Worm (Caenorhabditis elegans): ENCODE results near the gene B0303.11.

B0303.11 gene

DNA sequence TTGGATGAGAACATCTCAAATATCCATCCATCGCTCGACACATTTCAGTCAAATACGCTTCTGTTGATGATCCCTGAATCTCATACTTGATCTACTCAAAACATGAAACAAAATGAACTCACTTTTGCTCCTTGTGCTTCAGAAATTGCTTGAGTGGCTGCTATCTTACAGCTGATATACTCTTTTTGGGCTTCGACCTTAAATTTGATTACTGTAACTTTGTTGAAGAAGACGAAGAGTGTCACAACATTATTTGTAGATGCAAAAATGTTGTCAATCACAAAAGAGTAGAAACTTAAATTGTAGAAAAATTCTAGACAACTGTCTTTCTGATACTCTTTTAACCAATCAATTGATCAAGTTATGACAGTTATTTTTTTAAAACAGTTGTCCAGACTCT lies 32.4 kb upstream of the B0303.11 start:
- TF ChIP-seq lin-15B (tag; optimal IDR thresholded peaks at IDR 0.05) (no peak), elt-2 (tag; optimal IDR thresholded peaks at IDR 0.05) (no peak), pqm-1 (tag; optimal IDR thresholded peaks at IDR 0.05) (no peak), nhr-25 (tag; optimal IDR thresholded peaks at IDR 0.05) (no peak), skn-1 (tag; optimal IDR thresholded peaks at IDR 0.05) (no peak)

DNA sequence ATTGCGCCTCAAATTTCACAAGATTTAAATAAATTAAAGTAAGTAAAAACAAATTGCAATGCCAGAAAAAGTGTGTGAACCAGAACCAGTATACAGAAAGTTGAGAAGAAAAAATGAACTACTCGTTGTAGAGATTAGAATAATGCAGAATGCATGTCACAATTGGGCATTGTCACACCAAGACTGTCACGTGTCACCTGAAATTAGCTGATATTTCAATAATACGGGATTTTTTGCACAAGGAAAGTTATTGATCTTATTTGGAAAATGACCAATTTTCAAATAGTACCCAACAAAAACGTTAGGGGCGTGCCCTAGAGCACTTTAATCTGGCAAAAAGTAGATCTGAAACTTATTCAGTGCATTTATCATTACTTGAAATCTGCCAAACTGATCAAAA lies 31.7 kb upstream of the B0303.11 start:
- TF ChIP-seq ztf-4 (tag; optimal IDR thresholded peaks at IDR 0.05) (no peak), lin-15B (tag; optimal IDR thresholded peaks at IDR 0.05) (no peak)

- peak; percentile 91 for TF ChIP-seq lsy-12 (tag; optimal IDR thresholded peaks at IDR 0.05)
- TF ChIP-seq fkh-10 (GFP tag; optimal IDR thresholded peaks at IDR 0.05), result peak; percentile 66
- peak; percentile 75 for TF ChIP-seq egl-5 (tag; optimal IDR thresholded peaks at IDR 0.05)
- no peak for TF ChIP-seq fos-1 (tag; optimal IDR thresholded peaks at IDR 0.05)
- TF ChIP-seq nhr-12 (tag; optimal IDR thresholded peaks at IDR 0.05), result no peak
- no peak for TF ChIP-seq unc-39 (tag; optimal IDR thresholded peaks at IDR 0.05)
- peak; percentile 89 for TF ChIP-seq lin-39 (tag; optimal IDR thresholded peaks at IDR 0.05)
- TF ChIP-seq unc-62 (GFP tag; optimal IDR thresholded peaks at IDR 0.05), result peak; percentile 73
- peak; percentile 24 for TF ChIP-seq nhr-77 (tag; optimal IDR thresholded peaks at IDR 0.05)
- no peak for TF ChIP-seq eor-1 (tag; optimal IDR thresholded peaks at IDR 0.05)
- peak; percentile 72 for TF ChIP-seq elt-1 (tag; optimal IDR thresholded peaks at IDR 0.05)
- peak; percentile 57 for TF ChIP-seq ama-1 (optimal IDR thresholded peaks at IDR 0.05)
- peak; percentile 40 for TF ChIP-seq ztf-4 (tag; optimal IDR thresholded peaks at IDR 0.05)
- peak; percentile 46 for TF ChIP-seq nhr-11 (tag; optimal IDR thresholded peaks at IDR 0.05)
- TF ChIP-seq nhr-25 (tag; optimal IDR thresholded peaks at IDR 0.05), result peak; percentile 91
- peak; percentile 88 for TF ChIP-seq R02D3.7 (tag; optimal IDR thresholded peaks at IDR 0.05)
- peak; percentile 80 for TF ChIP-seq elt-2 (tag; optimal IDR thresholded peaks at IDR 0.05)
- peak; percentile 88 for TF ChIP-seq jun-1 (tag; optimal IDR thresholded peaks at IDR 0.05)
- no peak for TF ChIP-seq ZK546.5 (tag; optimal IDR thresholded peaks at IDR 0.05)
- TF ChIP-seq ceh-28 (tag; optimal IDR thresholded peaks at IDR 0.05), result peak; percentile 82
- TF ChIP-seq nhr-76 (tag; optimal IDR thresholded peaks at IDR 0.05), result no peak
- no peak for TF ChIP-seq nhr-237 (tag; optimal IDR thresholded peaks at IDR 0.05)
- peak; percentile 95 for TF ChIP-seq skn-1 (tag; optimal IDR thresholded peaks at IDR 0.05)
- TF ChIP-seq tbx-2 (tag; optimal IDR thresholded peaks at IDR 0.05), result peak; percentile 88
- no peak for TF ChIP-seq mml-1 (tag; optimal IDR thresholded peaks at IDR 0.05)
- peak; percentile 79 for TF ChIP-seq snpc-4 (tag; optimal IDR thresholded peaks at IDR 0.05)
- peak; percentile 96 for TF ChIP-seq nhr-43 (tag; optimal IDR thresholded peaks at IDR 0.05; ENCODE audit: poor library complexity, severe bottlenecking)
- peak; percentile 95 for TF ChIP-seq lin-15B (tag; optimal IDR thresholded peaks at IDR 0.05)
- TF ChIP-seq ceh-16 (tag; optimal IDR thresholded peaks at IDR 0.05), result peak; percentile 32
- TF ChIP-seq daf-12 (tag; optimal IDR thresholded peaks at IDR 0.05), result no peak
- TF ChIP-seq ceh-9 (tag; optimal IDR thresholded peaks at IDR 0.05), result no peak
- no peak for TF ChIP-seq ztf-11 (tag; optimal IDR thresholded peaks at IDR 0.05)
- peak; percentile 36 for TF ChIP-seq aly-2 (tag; optimal IDR thresholded peaks at IDR 0.05)
- no peak for TF ChIP-seq fkh-2 (tag; optimal IDR thresholded peaks at IDR 0.05)
- TF ChIP-seq ceh-82 (tag; optimal IDR thresholded peaks at IDR 0.05), result peak; percentile 78
- peak; percentile 94 for TF ChIP-seq nhr-23 (tag; optimal IDR thresholded peaks at IDR 0.05)
- peak; percentile 71 for TF ChIP-seq pqm-1 (tag; optimal IDR thresholded peaks at IDR 0.05)
- TF ChIP-seq pha-4 (tag; optimal IDR thresholded peaks at IDR 0.05), result peak; percentile 97
- TF ChIP-seq egl-27 (tag; optimal IDR thresholded peaks at IDR 0.05), result peak; percentile 63
- TF ChIP-seq sea-2 (GFP tag; optimal IDR thresholded peaks at IDR 0.05), result no peak
- TF ChIP-seq elt-3 (tag; optimal IDR thresholded peaks at IDR 0.05), result no peak
- TF ChIP-seq nhr-67 (tag; optimal IDR thresholded peaks at IDR 0.05), result no peak
- TF ChIP-seq zag-1 (tag; optimal IDR thresholded peaks at IDR 0.05), result peak; percentile 10
- peak; percentile 92 for TF ChIP-seq hmg-11 (tag; optimal IDR thresholded peaks at IDR 0.05)
- peak; percentile 48 for TF ChIP-seq mdl-1 (tag; optimal IDR thresholded peaks at IDR 0.05)
- peak; percentile 7 for TF ChIP-seq nhr-28 (tag; optimal IDR thresholded peaks at IDR 0.05)
- peak; percentile 92 for TF ChIP-seq nfya-1 (tag; optimal IDR thresholded peaks at IDR 0.05; ENCODE audit: insufficient read depth)
Measured at ce11 chrIII:8741276-8741860, 31.2 kb upstream of the B0303.11 start, which contains the start of gene pdhk-2. Gene pdhk-2, minus strand, starts transcription at chrIII:8741412.

All from whole organism, L3 larva.